Worm (Caenorhabditis elegans): Measurements from ENCODE around the gene Y41D4A.1.
A peak's percentile ranks its signal among the peaks of the same experiment; 100 is the strongest.

Y41D4A.1 gene

DNA sequence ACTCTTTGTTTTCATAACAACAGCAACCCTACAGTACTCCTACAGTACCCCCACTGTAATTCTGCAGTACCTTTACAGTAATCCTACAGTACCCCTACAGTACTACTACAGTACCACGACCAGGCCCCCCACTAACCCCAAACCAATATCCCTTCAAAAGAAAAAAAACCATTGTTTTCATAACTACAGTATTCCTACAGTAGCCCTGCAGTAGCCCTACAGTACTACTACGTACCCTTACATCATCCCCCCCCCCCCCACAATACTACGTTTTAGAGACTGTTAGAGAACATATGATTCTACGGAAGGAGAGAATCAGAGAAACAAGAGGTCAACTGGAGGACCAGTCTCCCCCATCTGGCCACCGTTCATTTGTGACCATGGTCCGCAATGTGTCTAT, 18.5 kb upstream of the Y41D4A.1 start, which contains the start of gene Y41D4A.3:
Gene Y41D4A.3, plus strand, starts transcription at position 301 of the 400 bp plus-strand sequence.
- TF ChIP-seq ztf-16 (tag; optimal IDR thresholded peaks at IDR 0.05) (no peak), tbx-2 (tag; optimal IDR thresholded peaks at IDR 0.05) (no peak), lim-6 (tag; optimal IDR thresholded peaks at IDR 0.05) (no peak), che-1 (tag; optimal IDR thresholded peaks at IDR 0.05) (no peak), sdc-2 (tag; optimal IDR thresholded peaks at IDR 0.05) (no peak), hlh-30 (tag; optimal IDR thresholded peaks at IDR 0.05; ENCODE audit: insufficient read depth) (no peak), ceh-9 (tag; optimal IDR thresholded peaks at IDR 0.05) (no peak)

DNA sequence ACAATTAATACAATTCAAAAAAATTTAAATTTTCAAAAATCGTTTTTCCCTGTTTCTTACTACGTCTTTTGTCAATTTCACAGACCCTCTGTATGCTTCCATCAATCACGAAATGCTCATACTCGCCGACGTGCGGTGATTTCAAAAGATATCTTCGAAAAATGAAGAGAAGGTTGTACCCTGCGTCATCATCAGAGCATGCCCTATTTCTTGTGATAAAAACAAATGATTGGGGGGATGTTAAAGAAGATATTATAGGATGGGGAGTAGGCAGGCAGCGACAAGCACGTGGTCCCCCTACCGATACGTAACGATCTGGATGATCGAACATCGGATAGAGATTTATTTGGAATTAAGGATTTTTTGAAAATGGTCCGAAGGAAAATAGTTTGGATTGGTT, 13.3 kb upstream of the Y41D4A.1 start:
- TF ChIP-seq dmd-4 (tag; optimal IDR thresholded peaks at IDR 0.05; ENCODE audit: borderline replicate concordance) (no peak), unc-55 (GFP tag; optimal IDR thresholded peaks at IDR 0.05) (peak; percentile 4), ceh-18 (tag; optimal IDR thresholded peaks at IDR 0.05) (peak; percentile 30)

- no peak for TF ChIP-seq elt-4 (tag; optimal IDR thresholded peaks at IDR 0.05)
- TF ChIP-seq hlh-30 (tag; optimal IDR thresholded peaks at IDR 0.05; ENCODE audit: insufficient read depth) = peak; percentile 24
- no peak for TF ChIP-seq pha-4 (tag; optimal IDR thresholded peaks at IDR 0.05)
- no peak for TF ChIP-seq ahr-1 (tag; optimal IDR thresholded peaks at IDR 0.05)
- TF ChIP-seq unc-86 (tag; optimal IDR thresholded peaks at IDR 0.05) = no peak
- TF ChIP-seq elt-2 (tag; optimal IDR thresholded peaks at IDR 0.05) = no peak
- TF ChIP-seq hlh-8 (tag; optimal IDR thresholded peaks at IDR 0.05) = no peak
- TF ChIP-seq rnt-1 (tag; optimal IDR thresholded peaks at IDR 0.05) = peak; percentile 24
- TF ChIP-seq hlh-15 (tag; optimal IDR thresholded peaks at IDR 0.05) = no peak
- no peak for TF ChIP-seq odd-2 (tag; optimal IDR thresholded peaks at IDR 0.05)
- peak; percentile 40 for TF ChIP-seq ceh-18 (tag; optimal IDR thresholded peaks at IDR 0.05)
- TF ChIP-seq dve-1 (tag; optimal IDR thresholded peaks at IDR 0.05) = no peak
- no peak for TF ChIP-seq lin-11 (tag; optimal IDR thresholded peaks at IDR 0.05)
- no peak for TF ChIP-seq ceh-30 (tag; optimal IDR thresholded peaks at IDR 0.05)
- TF ChIP-seq ceh-22 (tag; optimal IDR thresholded peaks at IDR 0.05) = no peak
- no peak for TF ChIP-seq ets-4 (tag; optimal IDR thresholded peaks at IDR 0.05)
- no peak for TF ChIP-seq ama-1 (optimal IDR thresholded peaks at IDR 0.05)
- no peak for TF ChIP-seq C38D4.7 (GFP tag; optimal IDR thresholded peaks at IDR 0.05)
- no peak for TF ChIP-seq gmeb-2 (tag; optimal IDR thresholded peaks at IDR 0.05)
- TF ChIP-seq pax-1 (tag; optimal IDR thresholded peaks at IDR 0.05) = no peak
- TF ChIP-seq npax-4 (tag; optimal IDR thresholded peaks at IDR 0.05) = no peak
Measured at ce11 chrIV:1761553-1761952, 10.4 kb upstream of the Y41D4A.1 start, which contains the start of gene Y41D4A.7. Gene Y41D4A.7 (minus strand): TSS chrIV:1761570.

ce11 chrIV:1763452-1763851, 8.5 kb upstream of the Y41D4A.1 start:
- no peak for TF ChIP-seq ceh-2 (tag; optimal IDR thresholded peaks at IDR 0.05)
- no peak for TF ChIP-seq sdc-2 (tag; optimal IDR thresholded peaks at IDR 0.05)
- TF ChIP-seq K09A11.1 (tag; optimal IDR thresholded peaks at IDR 0.05; ENCODE audit: insufficient read depth) = no peak
- TF ChIP-seq hlh-15 (tag; optimal IDR thresholded peaks at IDR 0.05) = no peak
- TF ChIP-seq ceh-30 (tag; optimal IDR thresholded peaks at IDR 0.05) = no peak
- no peak for TF ChIP-seq ama-1 (optimal IDR thresholded peaks at IDR 0.05)

DNA sequence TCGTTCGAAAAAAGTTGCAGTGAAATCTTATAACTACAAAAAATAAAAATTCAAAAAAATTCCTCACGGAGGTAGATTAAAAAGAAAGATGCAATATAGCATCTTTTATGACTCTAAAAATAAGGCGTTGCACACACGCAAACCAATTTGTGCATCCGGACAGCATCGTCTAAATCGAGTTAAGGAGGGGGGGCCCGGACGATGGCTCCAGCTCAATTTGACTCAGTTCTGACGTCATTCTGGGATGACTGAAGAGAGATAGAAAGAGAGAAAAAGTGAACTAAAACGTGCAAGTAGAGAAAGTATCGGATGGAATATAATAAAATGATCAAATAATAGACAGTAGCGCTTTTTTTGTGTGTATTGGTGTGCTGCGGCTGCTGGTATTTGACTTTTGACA, 6.0 kb upstream of the Y41D4A.1 start:
- TF ChIP-seq madf-2 (tag; optimal IDR thresholded peaks at IDR 0.05) (no peak), ahr-1 (tag; optimal IDR thresholded peaks at IDR 0.05) (no peak), unc-86 (tag; optimal IDR thresholded peaks at IDR 0.05) (no peak), pat-9 (tag; optimal IDR thresholded peaks at IDR 0.05) (no peak), pha-2 (tag; optimal IDR thresholded peaks at IDR 0.05) (no peak), ceh-2 (tag; optimal IDR thresholded peaks at IDR 0.05) (no peak), ceh-45 (GFP tag; IDR thresholded peaks at IDR 0.05) (no peak), ceh-31 (tag; optimal IDR thresholded peaks at IDR 0.05) (peak; percentile 51), pha-4 (tag; optimal IDR thresholded peaks at IDR 0.05) (no peak), unc-42 (tag; optimal IDR thresholded peaks at IDR 0.05) (peak; percentile 100), ceh-18 (tag; optimal IDR thresholded peaks at IDR 0.05) (no peak), T23F11.4 (GFP tag; optimal IDR thresholded peaks at IDR 0.05) (no peak), ceh-34 (tag; optimal IDR thresholded peaks at IDR 0.05) (no peak), ztf-16 (tag; optimal IDR thresholded peaks at IDR 0.05) (no peak), sox-2 (GFP tag; IDR thresholded peaks at IDR 0.05) (no peak)

Data from whole organism, late embryonic.